Fruit fly (Drosophila melanogaster): ENCODE results near the gene CG31524.

DNA sequence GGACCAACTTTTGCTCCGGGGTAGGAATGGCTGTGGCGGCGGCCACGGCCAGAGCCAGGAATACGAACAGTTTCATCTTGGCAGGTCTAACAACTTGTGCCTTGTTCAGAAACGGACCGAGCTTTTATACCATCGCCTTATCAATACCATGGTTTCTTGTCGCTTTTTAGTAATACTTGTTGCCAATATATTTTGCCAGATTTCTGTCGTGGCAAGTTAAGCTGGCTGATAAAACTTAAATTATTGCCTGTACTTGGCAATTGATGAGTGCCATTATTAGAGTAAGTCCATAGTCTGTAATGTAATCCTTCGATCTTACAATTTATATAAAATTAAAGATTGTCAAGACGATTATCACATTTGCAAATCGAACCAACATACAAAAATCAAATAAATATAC lies 26.3 kb downstream of the CG31524 start, which contains the start of gene Jon99Fii:
- TF ChIP-seq CG7987 (GFP tag; optimal IDR thresholded peaks at IDR 0.05), result no peak
- no peak for TF ChIP-seq ERR (GFP tag; optimal IDR thresholded peaks at IDR 0.05)

Data from whole organism, embryonic.